Worm (Caenorhabditis elegans): ENCODE measurements around the gene col-80.

col-80 gene

ce11 chrII:10706901-10707300 is at the start of gene col-80:
Gene col-80 (plus strand): TSS chrII:10707201.
- no peak for TF ChIP-seq unc-62 (GFP tag; optimal IDR thresholded peaks at IDR 0.05)

- TF ChIP-seq unc-62 (GFP tag; optimal IDR thresholded peaks at IDR 0.05), result no peak
These were observed 49.3 kb upstream of the col-80 start, which contains the start of gene lact-3 for ce11 chrII:10657632-10658108. Gene lact-3 (minus strand): TSS chrII:10657682.

ce11 chrII:10658576-10659256 is 48.3 kb upstream of the col-80 start, which contains the start of the genes snu-13 and rsp-7:
Gene snu-13 (minus strand): TSS chrII:10658626.
Gene rsp-7 (plus strand): TSS chrII:10659206.
- no peak for TF ChIP-seq unc-62 (GFP tag; optimal IDR thresholded peaks at IDR 0.05)

- no peak for TF ChIP-seq unc-62 (GFP tag; optimal IDR thresholded peaks at IDR 0.05)
These were observed 47.4 kb upstream of the col-80 start for ce11 chrII:10659585-10659984.

- no peak for TF ChIP-seq unc-62 (GFP tag; optimal IDR thresholded peaks at IDR 0.05)
These were observed 46.1 kb upstream of the col-80 start, which contains the start of gene marc-2 for ce11 chrII:10660892-10661291. Gene marc-2 (minus strand): TSS chrII:10660992.

- TF ChIP-seq unc-62 (GFP tag; optimal IDR thresholded peaks at IDR 0.05), result no peak
These were observed 45.4 kb upstream of the col-80 start for ce11 chrII:10661448-10662064.

ce11 chrII:10662279-10662678 is 44.7 kb upstream of the col-80 start:
- no peak for TF ChIP-seq unc-62 (GFP tag; optimal IDR thresholded peaks at IDR 0.05)

- no peak for TF ChIP-seq unc-62 (GFP tag; optimal IDR thresholded peaks at IDR 0.05)
These were observed 44.3 kb upstream of the col-80 start, which contains the start of gene D2089.8 for ce11 chrII:10662698-10663097. Gene D2089.8 (minus strand): TSS chrII:10662781.

- no peak for TF ChIP-seq unc-62 (GFP tag; optimal IDR thresholded peaks at IDR 0.05)
These were observed 42.0 kb upstream of the col-80 start, which contains the start of gene D2089.3 for ce11 chrII:10665031-10665430. Gene D2089.3 (minus strand): TSS chrII:10665131.

- TF ChIP-seq unc-62 (GFP tag; optimal IDR thresholded peaks at IDR 0.05), result no peak
These were observed 31.7 kb upstream of the col-80 start, which contains the start of gene ptb-1 for ce11 chrII:10675302-10675701. Gene ptb-1 (plus strand): TSS chrII:10675602.

- TF ChIP-seq unc-62 (GFP tag; optimal IDR thresholded peaks at IDR 0.05), result no peak
These were observed 26.9 kb upstream of the col-80 start for ce11 chrII:10680130-10680529.

ce11 chrII:10680614-10681013 is 26.4 kb upstream of the col-80 start:
- TF ChIP-seq unc-62 (GFP tag; optimal IDR thresholded peaks at IDR 0.05), result no peak

ce11 chrII:10684954-10685353 is 22.0 kb upstream of the col-80 start:
- no peak for TF ChIP-seq unc-62 (GFP tag; optimal IDR thresholded peaks at IDR 0.05)

ce11 chrII:10693655-10694054 is 13.3 kb upstream of the col-80 start, which contains the start of gene gbh-1:
Gene gbh-1 (minus strand): TSS chrII:10693803.
- TF ChIP-seq unc-62 (GFP tag; optimal IDR thresholded peaks at IDR 0.05), result no peak

- TF ChIP-seq unc-62 (GFP tag; optimal IDR thresholded peaks at IDR 0.05), result no peak
These were observed 12.3 kb upstream of the col-80 start, which contains the start of gene lgc-57 for ce11 chrII:10694713-10695112. Gene lgc-57 (plus strand): TSS chrII:10695013.

- no peak for TF ChIP-seq unc-62 (GFP tag; optimal IDR thresholded peaks at IDR 0.05)
These were observed 10.9 kb upstream of the col-80 start for ce11 chrII:10696060-10696459.
